Worm (Caenorhabditis elegans) whole organism, young adult: ENCODE measurements around the gene npr-27.

Experiments used
- B0019.2 ChIP-seq: fragments of 200-800 bp; sonication (Bioruptor generic); conservative IDR thresholded peaks from 2 replicates; pipeline ENCODE4 v1.3.6; 2022; ENCODE audit warnings: missing genetic modification reagents, missing genetic modification characterization, missing compliant biosample characterization
- C06A6.2 ChIP-seq: fragments of 200-800 bp; sonication (Bioruptor generic); conservative IDR thresholded peaks from 2 replicates; pipeline ENCODE4 v1.3.6; 2022; ENCODE audit warnings: missing genetic modification characterization, missing compliant biosample characterization
- D2030.7 ChIP-seq: fragments of 200-800 bp; sonication (Bioruptor generic); IDR thresholded peaks from 2 replicates; pipeline ENCODE4 v1.3.6; 2022; ENCODE audit warnings: missing genetic modification reagents, missing genetic modification characterization, missing compliant biosample characterization
- F23B12.7 ChIP-seq: sonication (generic microtip); optimal IDR thresholded peaks from 2 replicates; lab custom pipeline; 2017; ENCODE audit warnings: missing genetic modification characterization, mild to moderate bottlenecking, missing compliant biosample characterization, antibody characterized with exemption, moderate library complexity; ENCODE audit not compliant: insufficient read depth
- F33H1.4 ChIP-seq: fragments of 200-800 bp; sonication (Bioruptor generic); IDR thresholded peaks from 2 replicates; pipeline ENCODE4 v1.3.6; 2022; ENCODE audit warnings: missing genetic modification reagents, missing genetic modification characterization, missing compliant biosample characterization
- F39B2.1 ChIP-seq: fragments of 200-800 bp; sonication (Bioruptor generic); IDR thresholded peaks from 2 replicates; pipeline ENCODE4 v1.3.6; 2022; ENCODE audit warnings: missing genetic modification reagents, missing genetic modification characterization, missing compliant biosample characterization
- F49E8.2 ChIP-seq: sonication (generic microtip); optimal IDR thresholded peaks from 3 replicates; lab custom pipeline; 2017; ENCODE audit warnings: missing genetic modification characterization, mild to moderate bottlenecking, missing compliant biosample characterization, antibody characterized with exemption, moderate library complexity; ENCODE audit not compliant: insufficient read depth
- F57A8.1 ChIP-seq: fragments of 200-800 bp; sonication (Bioruptor generic); optimal IDR thresholded peaks from 2 replicates; lab custom pipeline; 2018; ENCODE audit warnings: mild to moderate bottlenecking, missing genetic modification characterization, moderate library complexity, missing compliant biosample characterization
- F57C9.4 ChIP-seq: sonication (generic microtip); optimal IDR thresholded peaks from 2 replicates; lab custom pipeline; 2017; ENCODE audit warnings: mild to moderate bottlenecking, missing genetic modification characterization, missing compliant biosample characterization
- T26A5.8 ChIP-seq: sonication (generic microtip); optimal IDR thresholded peaks from 2 replicates; lab custom pipeline; 2016; ENCODE audit warnings: missing genetic modification characterization, missing compliant biosample characterization
- Y53F4B.3 ChIP-seq: fragments of 200-800 bp; sonication (Bioruptor generic); IDR thresholded peaks from 2 replicates; pipeline ENCODE4 v1.3.6; 2022; ENCODE audit warnings: missing genetic modification reagents, missing genetic modification characterization, missing compliant biosample characterization
- Y56A3A.18 ChIP-seq: fragments of 200-800 bp; sonication (Bioruptor generic); IDR thresholded peaks from 2 replicates; pipeline ENCODE4 v1.3.6; 2022; ENCODE audit warnings: missing genetic modification reagents, missing genetic modification characterization, missing compliant biosample characterization
- ZK185.1 ChIP-seq: sonication (generic microtip); optimal IDR thresholded peaks from 2 replicates; lab custom pipeline; 2016; ENCODE audit warnings: mild to moderate bottlenecking, missing genetic modification characterization, missing compliant biosample characterization; ENCODE audit not compliant: poor library complexity, severe bottlenecking
- aptf-2 ChIP-seq: fragments of 200-800 bp; sonication (Bioruptor generic); conservative IDR thresholded peaks from 2 replicates; pipeline ENCODE4 v1.3.6; 2022; ENCODE audit warnings: missing genetic modification reagents, missing genetic modification characterization, missing compliant biosample characterization
- attf-3 ChIP-seq: fragments of 200-800 bp; sonication (Bioruptor generic); conservative IDR thresholded peaks from 2 replicates; pipeline ENCODE4 v1.3.6; 2022; ENCODE audit warnings: missing genetic modification reagents, missing genetic modification characterization, missing compliant biosample characterization
- attf-6 ChIP-seq: fragments of 200-800 bp; sonication (Bioruptor generic); IDR thresholded peaks from 2 replicates; pipeline ENCODE4 v1.3.6; 2022; ENCODE audit warnings: missing genetic modification reagents, missing genetic modification characterization, missing compliant biosample characterization
- ccch-3 ChIP-seq: fragments of 200-800 bp; sonication (Bioruptor generic); optimal IDR thresholded peaks from 2 replicates; lab custom pipeline; 2018; ENCODE audit warnings: mild to moderate bottlenecking, missing genetic modification characterization, missing compliant biosample characterization
- cebp-1 ChIP-seq, 2 experiments: fragments of 200-800 bp in 1 of 2; sonication (Bioruptor generic) in 1 of 2; sonication (generic microtip) in 1 of 2; IDR thresholded peaks in 1 of 2; optimal IDR thresholded peaks in 1 of 2; 2 replicates each; pipeline versions ENCODE4 v1.3.6 to Lab custom; 2017 to 2022; ENCODE audit warnings: missing compliant biosample characterization in 2 of 2, missing genetic modification characterization in 2 of 2, mild to moderate bottlenecking in 1 of 2, missing genetic modification reagents in 1 of 2, moderate library complexity in 1 of 2
- ceh-91 ChIP-seq: fragments of 200-800 bp; sonication (Bioruptor generic); IDR thresholded peaks from 2 replicates; pipeline ENCODE4 v1.3.6; 2022; ENCODE audit warnings: missing genetic modification reagents, missing genetic modification characterization, missing compliant biosample characterization
- die-1 ChIP-seq: sonication (generic microtip); optimal IDR thresholded peaks from 2 replicates; lab custom pipeline; 2016; ENCODE audit warnings: missing genotype, mild to moderate bottlenecking, missing genetic modification characterization, missing compliant biosample characterization
- ekl-4 ChIP-seq: fragments of 200-800 bp; sonication (Bioruptor generic); IDR thresholded peaks from 2 replicates; pipeline ENCODE4 v1.3.6; 2022; ENCODE audit warnings: missing genetic modification reagents, missing genetic modification characterization, missing compliant biosample characterization
- fkh-3 ChIP-seq: sonication (generic microtip); optimal IDR thresholded peaks from 2 replicates; lab custom pipeline; 2016; ENCODE audit warnings: mild to moderate bottlenecking, missing genetic modification characterization, missing compliant biosample characterization
- gei-17 ChIP-seq: fragments of 200-800 bp; sonication (Bioruptor generic); optimal IDR thresholded peaks from 2 replicates; lab custom pipeline; 2018; ENCODE audit warnings: mild to moderate bottlenecking, missing genetic modification characterization, missing compliant biosample characterization
- hlh-26 ChIP-seq: fragments of 200-800 bp; sonication (Bioruptor generic); conservative IDR thresholded peaks from 2 replicates; pipeline ENCODE4 v1.3.6; 2022; ENCODE audit warnings: missing genetic modification reagents, missing genetic modification characterization, missing compliant biosample characterization
- hmg-1.2 ChIP-seq: fragments of 200-800 bp; sonication (Bioruptor generic); IDR thresholded peaks from 2 replicates; pipeline ENCODE4 v1.3.6; 2022; ENCODE audit warnings: missing genetic modification reagents, missing genetic modification characterization, missing compliant biosample characterization
- hrde-1 ChIP-seq: sonication (generic microtip); optimal IDR thresholded peaks from 2 replicates; lab custom pipeline; 2016; ENCODE audit warnings: missing genetic modification characterization, mild to moderate bottlenecking, missing compliant biosample characterization, moderate library complexity, missing genotype, missing genetic modification reagents, borderline replicate concordance
- lin-26 ChIP-seq: fragments of 200-800 bp; sonication (Bioruptor generic); IDR thresholded peaks from 2 replicates; pipeline ENCODE4 v1.3.6; 2022; ENCODE audit warnings: missing genetic modification reagents, missing genetic modification characterization, missing compliant biosample characterization
- lin-54 ChIP-seq: fragments of 200-800 bp; sonication (Bioruptor generic); optimal IDR thresholded peaks from 2 replicates; lab custom pipeline; 2018; ENCODE audit warnings: mild to moderate bottlenecking, missing genetic modification characterization, missing compliant biosample characterization
- lsl-1 ChIP-seq: fragments of 200-800 bp; sonication (Bioruptor generic); optimal IDR thresholded peaks from 2 replicates; lab custom pipeline; 2018; ENCODE audit warnings: mild to moderate bottlenecking, missing genetic modification characterization, moderate library complexity, missing compliant biosample characterization
- lsy-27 ChIP-seq: sonication (generic microtip); optimal IDR thresholded peaks from 2 replicates; lab custom pipeline; 2017; ENCODE audit warnings: missing genetic modification characterization, mild to moderate bottlenecking, missing compliant biosample characterization, antibody characterized with exemption, missing genotype, borderline replicate concordance; ENCODE audit not compliant: insufficient read depth
- madf-6 ChIP-seq: fragments of 200-800 bp; sonication (Bioruptor generic); IDR thresholded peaks from 2 replicates; pipeline ENCODE4 v1.3.6; 2022; ENCODE audit warnings: missing genetic modification reagents, missing genetic modification characterization, missing compliant biosample characterization
- mcd-1 ChIP-seq: fragments of 200-800 bp; sonication (Bioruptor generic); IDR thresholded peaks from 2 replicates; pipeline ENCODE4 v1.3.6; 2022; ENCODE audit warnings: missing genetic modification reagents, missing genetic modification characterization, missing compliant biosample characterization
- nfyb-1 ChIP-seq: fragments of 200-800 bp; sonication (Bioruptor generic); IDR thresholded peaks from 2 replicates; pipeline ENCODE4 v1.3.6; 2022; ENCODE audit warnings: missing genetic modification reagents, missing genetic modification characterization, missing compliant biosample characterization
- nhr-179 ChIP-seq: sonication (generic microtip); optimal IDR thresholded peaks from 2 replicates; lab custom pipeline; 2016; ENCODE audit warnings: mild to moderate bottlenecking, missing genetic modification characterization, missing compliant biosample characterization
- pbrm-1 ChIP-seq: fragments of 200-800 bp; sonication (Bioruptor generic); IDR thresholded peaks from 2 replicates; pipeline ENCODE4 v1.3.6; 2022; ENCODE audit warnings: missing genetic modification reagents, missing genetic modification characterization, missing compliant biosample characterization
- repo-1 ChIP-seq: sonication (generic microtip); optimal IDR thresholded peaks from 2 replicates; lab custom pipeline; 2017; ENCODE audit warnings: mild to moderate bottlenecking, missing genetic modification characterization, missing compliant biosample characterization
- snpc-3.4 ChIP-seq: sonication (generic microtip); optimal IDR thresholded peaks from 2 replicates; lab custom pipeline; 2017; ENCODE audit warnings: missing genetic modification characterization, mild to moderate bottlenecking, missing compliant biosample characterization, antibody characterized with exemption, moderate library complexity, missing genotype, missing genetic modification reagents
- snpc-4 ChIP-seq, 5 experiments: fragments of 150-350 bp in 1 of 5; sonication (generic microtip) in 4 of 5; optimal IDR thresholded peaks; 2 replicates each; lab custom pipeline; 2014 to 2018; ENCODE audit warnings: missing genetic modification characterization in 5 of 5, missing biosample characterization in 3 of 5, antibody characterized with exemption in 2 of 5, mild to moderate bottlenecking in 2 of 5, missing compliant biosample characterization in 2 of 5, missing genotype in 2 of 5, moderate library complexity in 2 of 5, missing genetic modification reagents in 1 of 5
- tbp1 ChIP-seq: fragments of 200-800 bp; sonication (Bioruptor generic); optimal IDR thresholded peaks from 2 replicates; lab custom pipeline; 2018; ENCODE audit warnings: mild to moderate bottlenecking, missing genetic modification characterization, missing compliant biosample characterization
- tlf-1 ChIP-seq: fragments of 200-800 bp; sonication (Bioruptor generic); optimal IDR thresholded peaks from 2 replicates; lab custom pipeline; 2018; ENCODE audit warnings: mild to moderate bottlenecking, missing genetic modification characterization, missing compliant biosample characterization
- xnd-1 ChIP-seq: sonication (generic microtip); optimal IDR thresholded peaks from 2 replicates; lab custom pipeline; 2016; ENCODE audit warnings: missing genotype, missing genetic modification reagents, missing genetic modification characterization, missing compliant biosample characterization
- ztf-18 ChIP-seq: sonication (generic microtip); optimal IDR thresholded peaks from 2 replicates; lab custom pipeline; 2016; ENCODE audit warnings: missing genotype, mild to moderate bottlenecking, missing genetic modification characterization, missing compliant biosample characterization
- ztf-28 ChIP-seq: fragments of 200-800 bp; sonication (Bioruptor generic); IDR thresholded peaks from 2 replicates; pipeline ENCODE4 v1.3.6; 2022; ENCODE audit warnings: missing genetic modification reagents, missing genetic modification characterization, missing compliant biosample characterization

Gene npr-27

ce11 chrIV:7316613-7317153 is 11.3 kb downstream of the npr-27 start, which contains the start of gene F42C5.9 (continued):
- TF ChIP-seq C06A6.2 (GFP tag; lab: Robert Waterston, UW) (no peak), snpc-3.4 (tag; lab: Kevin White, UChicago) (peak; percentile 95), repo-1 (tag; lab: Kevin White, UChicago) (peak; percentile 8), pbrm-1 (GFP tag; lab: Robert Waterston, UW) (peak; percentile 95), attf-3 (0 out of 2 replicates have a peak, but pooled peaks have one; percentile 15), ztf-28 (0 out of 2 replicates have a peak, but pooled peaks have one; percentile 30), Y56A3A.18 (0 out of 2 replicates have a peak, but pooled peaks have one; percentile 49), ekl-4 (GFP tag; lab: Robert Waterston, UW) (peak; percentile 77), F23B12.7 (peak; percentile 81), madf-6 (GFP tag; lab: Robert Waterston, UW) (peak; percentile 98), T26A5.8 (no peak), nfyb-1 (GFP tag; lab: Robert Waterston, UW) (peak; percentile 66; the same call in 1 of the 2 replicates), attf-6 (peak; percentile 83), hmg-1.2 (GFP tag; lab: Robert Waterston, UW) (peak; percentile 93), xnd-1 (peak; percentile 93), ZK185.1 (peak; percentile 1), F33H1.4 (GFP tag; lab: Robert Waterston, UW) (peak; percentile 80), F57A8.1 (GFP tag; lab: Kevin White, UChicago) (no peak), F49E8.2 (peak; percentile 89), lsy-27 (tag; lab: Kevin White, UChicago) (peak; percentile 58), die-1 (peak; percentile 17), F39B2.1 (0 out of 2 replicates have a peak, but pooled peaks have one; percentile 71), ztf-18 (tag; lab: Kevin White, UChicago) (peak; percentile 56), lsl-1 (peak; percentile 70), aptf-2 (GFP tag; lab: Robert Waterston, UW) (0 out of 2 replicates have a peak, but pooled peaks have one; percentile 36), Y53F4B.3 (GFP tag; lab: Robert Waterston, UW) (peak; percentile 50; the same call in 1 of the 2 replicates), snpc-4 (GFP tag; optimal IDR thresholded peaks at IDR 0.05; lab: Kevin White, UChicago) (peak; percentile 96), snpc-4 (tag; optimal IDR thresholded peaks at IDR 0.05; lab: Kevin White, UChicago) (peak; percentile 96 to 98 (median 98)), tlf-1 (peak; percentile 43), tbp1 (GFP tag; lab: Kevin White, UChicago) (peak; percentile 78), lin-26 (GFP tag; lab: Robert Waterston, UW) (peak; percentile 41; the same call in 1 of the 2 replicates), D2030.7 (GFP tag; lab: Robert Waterston, UW) (peak; percentile 94), ceh-91 (GFP tag; lab: Robert Waterston, UW) (peak; percentile 66), nhr-179 (tag; lab: Kevin White, UChicago) (no peak), lin-54 (GFP tag; lab: Kevin White, UChicago) (peak; percentile 56), ccch-3 (GFP tag; lab: Kevin White, UChicago) (no peak), hlh-26 (GFP tag; lab: Robert Waterston, UW) (no peak), cebp-1 (GFP tag; IDR thresholded peaks at IDR 0.05; lab: Robert Waterston, UW) (no peak), cebp-1 (tag; optimal IDR thresholded peaks at IDR 0.05; lab: Kevin White, UChicago) (no peak), gei-17 (GFP tag; lab: Kevin White, UChicago) (no peak), F57C9.4 (tag; lab: Kevin White, UChicago) (no peak), B0019.2 (GFP tag; lab: Robert Waterston, UW) (peak; percentile 41; the same call in 1 of the 2 replicates), hrde-1 (peak; percentile 80), fkh-3 (tag; lab: Kevin White, UChicago) (no peak), mcd-1 (GFP tag; lab: Robert Waterston, UW) (peak; percentile 48; the same call in 1 of the 2 replicates)
